5 fruit fly cellular contexts compared by ENCODE assay signal in the genomic region with DNA sequence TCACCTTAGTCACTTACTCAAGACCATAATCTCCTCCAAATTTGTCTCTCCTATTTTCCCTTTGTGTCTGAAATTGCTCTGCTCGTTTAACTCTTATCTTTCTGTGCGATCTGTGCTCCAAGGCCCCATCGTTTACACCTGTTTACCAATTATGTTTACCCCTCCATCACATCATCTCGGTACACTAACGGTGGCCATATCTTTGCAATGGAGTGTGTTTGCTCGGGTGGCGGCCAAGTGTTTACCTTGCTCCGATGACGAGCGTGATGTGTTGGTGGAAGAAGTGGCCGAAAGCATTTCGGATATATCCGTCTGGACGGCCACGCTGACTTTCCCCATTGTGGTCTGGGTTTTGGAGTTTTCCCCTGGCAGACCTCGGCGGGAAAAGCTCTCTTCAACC.
TF ChIP-seq lines count a peak whose summit lies in the region.

No protein-coding gene starts in this region.

TF ChIP-seq in whole organism, adult, 20 proteins besides CTCF, POLR2A, EP300 and RAD21 (continued from another document):
- TF ChIP-seq CG5204 (GFP tag; optimal IDR thresholded peaks at IDR 0.05; lab: Kevin White, UChicago), result no peak
- peak; percentile 5 for TF ChIP-seq CG14711 (tag; optimal IDR thresholded peaks at IDR 0.05; lab: Kevin White, UChicago)

TF ChIP-seq in whole organism, embryonic, 481 proteins besides CTCF, POLR2A, EP300 and RAD21 (continued from another document and continues in another):
- peak; percentile 84 for TF ChIP-seq sens (GFP tag; lab: Kevin White, UChicago)
- no peak for TF ChIP-seq ab (GFP tag; optimal IDR thresholded peaks at IDR 0.05; lab: Kevin White, UChicago)
- no peak for TF ChIP-seq vnd (GFP tag; IDR thresholded peaks at IDR 0.05; lab: Robert Waterston, UW; ENCODE audit: partially characterized antibody)
- TF ChIP-seq Ssrp (tag; optimal IDR thresholded peaks at IDR 0.05; lab: Kevin White, UChicago), result no peak
- no peak for TF ChIP-seq Elba2 (GFP tag; optimal IDR thresholded peaks at IDR 0.05; lab: Kevin White, UChicago)
- peak; percentile 49 for TF ChIP-seq CG33557 (GFP tag; optimal IDR thresholded peaks at IDR 0.05; lab: Kevin White, UChicago)
- TF ChIP-seq unpg (GFP tag; optimal IDR thresholded peaks at IDR 0.05; lab: Kevin White, UChicago), result peak; percentile 44
- no peak for TF ChIP-seq E2f1 (GFP tag; IDR thresholded peaks at IDR 0.05; lab: Robert Waterston, UW)
- TF ChIP-seq CG5245 (GFP tag; optimal IDR thresholded peaks at IDR 0.05; lab: Kevin White, UChicago), result no peak
- TF ChIP-seq p53 (GFP tag; optimal IDR thresholded peaks at IDR 0.05; lab: Kevin White, UChicago), result no peak
- no peak for TF ChIP-seq CG34224 (GFP tag; IDR thresholded peaks at IDR 0.05; lab: Robert Waterston, UW; ENCODE audit: partially characterized antibody)
- TF ChIP-seq Mes4 (GFP tag; optimal IDR thresholded peaks at IDR 0.05; lab: Kevin White, UChicago), result no peak
- TF ChIP-seq D19B (GFP tag; optimal IDR thresholded peaks at IDR 0.05; lab: Kevin White, UChicago), result no peak
- peak; percentile 10 for TF ChIP-seq CG2116 (GFP tag; optimal IDR thresholded peaks at IDR 0.05; lab: Kevin White, UChicago)
- TF ChIP-seq Fer1 (GFP tag; optimal IDR thresholded peaks at IDR 0.05; lab: Kevin White, UChicago), result peak; percentile 88
- TF ChIP-seq CG10654 (GFP tag; optimal IDR thresholded peaks at IDR 0.05; lab: Kevin White, UChicago), result peak; percentile 19
- peak; percentile 44 for TF ChIP-seq CG9817 (tag; optimal IDR thresholded peaks at IDR 0.05; lab: Kevin White, UChicago)
- no peak for TF ChIP-seq CG12155 (GFP tag; optimal IDR thresholded peaks at IDR 0.05; lab: Kevin White, UChicago)
- TF ChIP-seq CG32767 (GFP tag; IDR thresholded peaks at IDR 0.05; lab: Robert Waterston, UW), result peak; percentile 60
- TF ChIP-seq Fer3 (tag; optimal IDR thresholded peaks at IDR 0.05; lab: Kevin White, UChicago), result peak; percentile 67
- TF ChIP-seq hkb (optimal IDR thresholded peaks at IDR 0.05; lab: Kevin White, UChicago), result no peak
- peak; percentile 76 for TF ChIP-seq hkb (GFP tag; IDR thresholded peaks at IDR 0.05; lab: Robert Waterston, UW)
- peak; percentile 59; the same call in 1 of the 3 replicates for TF ChIP-seq otp (GFP tag; IDR thresholded peaks at IDR 0.05; lab: Robert Waterston, UW)
- peak; percentile 1 for TF ChIP-seq sd (tag; optimal IDR thresholded peaks at IDR 0.05; lab: Kevin White, UChicago)
- no peak for TF ChIP-seq CG10267 (tag; optimal IDR thresholded peaks at IDR 0.05; lab: Kevin White, UChicago)
- TF ChIP-seq CG14860 (GFP tag; IDR thresholded peaks at IDR 0.05; lab: Robert Waterston, UW; ENCODE audit: partially characterized antibody), result no peak
- peak; percentile 28 for TF ChIP-seq CG12391 (tag; optimal IDR thresholded peaks at IDR 0.05; lab: Kevin White, UChicago)
- TF ChIP-seq grau (tag; optimal IDR thresholded peaks at IDR 0.05; lab: Kevin White, UChicago), result peak; percentile 1
- TF ChIP-seq CG18619 (GFP tag; optimal IDR thresholded peaks at IDR 0.05; lab: Kevin White, UChicago), result peak; percentile 51
- no peak for TF ChIP-seq Dbx (GFP tag; IDR thresholded peaks at IDR 0.05; lab: Robert Waterston, UW)
- TF ChIP-seq D (optimal IDR thresholded peaks at IDR 0.05; lab: Kevin White, UChicago), result no peak
- peak; percentile 31 for TF ChIP-seq D (GFP tag; optimal IDR thresholded peaks at IDR 0.05; lab: Kevin White, UChicago)

TF ChIP-seq in whole organism, prepupa, 60 proteins besides CTCF, POLR2A, EP300 and RAD21 (continued from another document and continues in another):
- TF ChIP-seq Hr39 (GFP tag; optimal IDR thresholded peaks at IDR 0.05; lab: Kevin White, UChicago) (no peak), OdsH (GFP tag; optimal IDR thresholded peaks at IDR 0.05; lab: Kevin White, UChicago) (no peak), Sox102F (GFP tag; optimal IDR thresholded peaks at IDR 0.05; lab: Kevin White, UChicago) (no peak), CG34406 (GFP tag; optimal IDR thresholded peaks at IDR 0.05; lab: Kevin White, UChicago) (peak; percentile 27), CG8119 (GFP tag; IDR thresholded peaks at IDR 0.05; lab: Robert Waterston, UW) (peak; percentile 34; the same call in 1 of the 3 replicates), Sox15 (GFP tag; optimal IDR thresholded peaks at IDR 0.05; lab: Kevin White, UChicago) (no peak), CG6854 (GFP tag; optimal IDR thresholded peaks at IDR 0.05; lab: Kevin White, UChicago) (peak; percentile 67), dsx (GFP tag; optimal IDR thresholded peaks at IDR 0.05; lab: Kevin White, UChicago; ENCODE audit: poor library complexity, severe bottlenecking) (no peak), CG3032 (tag; optimal IDR thresholded peaks at IDR 0.05; lab: Kevin White, UChicago) (no peak), CG15336 (GFP tag; IDR thresholded peaks at IDR 0.05; lab: Robert Waterston, UW) (peak; percentile 16; the same call in 1 of the 2 replicates), CG3919 (GFP tag; optimal IDR thresholded peaks at IDR 0.05; lab: Kevin White, UChicago) (peak; percentile 22), fkh (GFP tag; optimal IDR thresholded peaks at IDR 0.05; lab: Kevin White, UChicago) (peak; percentile 97), achi (GFP tag; optimal IDR thresholded peaks at IDR 0.05; lab: Kevin White, UChicago) (peak; percentile 2), dac (GFP tag; optimal IDR thresholded peaks at IDR 0.05; lab: Kevin White, UChicago) (no peak), Lpt (GFP tag; optimal IDR thresholded peaks at IDR 0.05; lab: Kevin White, UChicago) (no peak), CG11762 (GFP tag; optimal IDR thresholded peaks at IDR 0.05; lab: Kevin White, UChicago; ENCODE audit: insufficient read depth) (no peak), spab (GFP tag; optimal IDR thresholded peaks at IDR 0.05; lab: Kevin White, UChicago) (peak; percentile 21), CG4318 (GFP tag; optimal IDR thresholded peaks at IDR 0.05; lab: Kevin White, UChicago) (no peak), CG6792 (GFP tag; optimal IDR thresholded peaks at IDR 0.05; lab: Kevin White, UChicago) (no peak), Sox14 (GFP tag; optimal IDR thresholded peaks at IDR 0.05; lab: Kevin White, UChicago) (no peak), CG6276 (GFP tag; optimal IDR thresholded peaks at IDR 0.05; lab: Kevin White, UChicago) (peak; percentile 28), CG1621 (tag; optimal IDR thresholded peaks at IDR 0.05; lab: Kevin White, UChicago) (peak; percentile 38), net (GFP tag; optimal IDR thresholded peaks at IDR 0.05; lab: Kevin White, UChicago) (peak; percentile 39), Smox (GFP tag; optimal IDR thresholded peaks at IDR 0.05; lab: Kevin White, UChicago) (no peak), cyc (GFP tag; optimal IDR thresholded peaks at IDR 0.05; lab: Kevin White, UChicago) (no peak), vri (GFP tag; optimal IDR thresholded peaks at IDR 0.05; lab: Kevin White, UChicago) (peak; percentile 36), Met (GFP tag; optimal IDR thresholded peaks at IDR 0.05; lab: Kevin White, UChicago) (no peak), Ets96B (tag; optimal IDR thresholded peaks at IDR 0.05; lab: Kevin White, UChicago) (no peak), ss (GFP tag; optimal IDR thresholded peaks at IDR 0.05; lab: Kevin White, UChicago) (peak; percentile 42 to 66), Hr38 (GFP tag; optimal IDR thresholded peaks at IDR 0.05; lab: Kevin White, UChicago) (no peak), eg (GFP tag; IDR thresholded peaks at IDR 0.05; lab: Robert Waterston, UW) (0 out of 3 replicates have a peak, but pooled peaks have one; percentile 28), CG32006 (GFP tag; optimal IDR thresholded peaks at IDR 0.05; lab: Kevin White, UChicago) (peak; percentile 18)

TF ChIP-seq in whole organism, pupa, 21 proteins besides CTCF, POLR2A, EP300 and RAD21 (continued from another document):
- no peak for TF ChIP-seq EcR (GFP tag; optimal IDR thresholded peaks at IDR 0.05; lab: Kevin White, UChicago)
TF ChIP-seq in whole organism, pupa: peak in this region for 13.

TF ChIP-seq in whole organism, wandering third instar larva, 38 proteins besides CTCF, POLR2A, EP300 and RAD21 (continued from another document):
- TF ChIP-seq br (GFP tag; optimal IDR thresholded peaks at IDR 0.05; lab: Kevin White, UChicago) (peak; percentile 30), Mio (GFP tag; optimal IDR thresholded peaks at IDR 0.05; lab: Kevin White, UChicago) (no peak), pan (optimal IDR thresholded peaks at IDR 0.05; lab: Kevin White, UChicago) (no peak), fru (GFP tag; optimal IDR thresholded peaks at IDR 0.05; lab: Kevin White, UChicago) (no peak), psq (GFP tag; optimal IDR thresholded peaks at IDR 0.05; lab: Kevin White, UChicago) (no peak), dsf (GFP tag; optimal IDR thresholded peaks at IDR 0.05; lab: Kevin White, UChicago; ENCODE audit: borderline replicate concordance) (no peak), Rel (GFP tag; optimal IDR thresholded peaks at IDR 0.05; lab: Kevin White, UChicago) (no peak), Rel (tag; optimal IDR thresholded peaks at IDR 0.05; lab: Kevin White, UChicago) (no peak), rgr (GFP tag; optimal IDR thresholded peaks at IDR 0.05; lab: Kevin White, UChicago) (peak; percentile 28), N (GFP tag; optimal IDR thresholded peaks at IDR 0.05; lab: Kevin White, UChicago) (no peak), foxo (GFP tag; optimal IDR thresholded peaks at IDR 0.05; lab: Kevin White, UChicago) (peak in 1 of 2 experiments; percentile 9), Hnf4 (GFP tag; optimal IDR thresholded peaks at IDR 0.05; lab: Kevin White, UChicago) (peak; percentile 47), usp (GFP tag; optimal IDR thresholded peaks at IDR 0.05; lab: Kevin White, UChicago) (no peak), HLH106 (tag; optimal IDR thresholded peaks at IDR 0.05; lab: Kevin White, UChicago) (no peak), Sp1 (GFP tag; optimal IDR thresholded peaks at IDR 0.05; lab: Kevin White, UChicago) (peak; percentile 23), CG9705 (GFP tag; optimal IDR thresholded peaks at IDR 0.05; lab: Kevin White, UChicago) (peak; percentile 8), Myc (optimal IDR thresholded peaks at IDR 0.05; lab: Kevin White, UChicago) (no peak)
